Worm (Caenorhabditis elegans) whole organism, mixed stage, embryonic: ENCODE measurements around the gene R74.2.

Experiments
- M03D4.4 ChIP-seq: sonication (generic microtip); optimal IDR thresholded peaks from 2 replicates; lab custom pipeline; 2017; ENCODE audit warnings: mild to moderate bottlenecking, missing genetic modification characterization, missing compliant biosample characterization
- bed-3 ChIP-seq: fragments of 200-800 bp; sonication (Bioruptor generic); optimal IDR thresholded peaks from 3 replicates; lab custom pipeline; 2018; ENCODE audit warnings: mild to moderate bottlenecking, missing genetic modification characterization, moderate library complexity, missing compliant biosample characterization
- blmp-1 ChIP-seq: fragments of 150-350 bp; optimal IDR thresholded peaks from 2 replicates; lab custom pipeline; 2014; ENCODE audit warnings: missing biosample characterization, missing genetic modification characterization
- ceh-39 ChIP-seq: fragments of 150-350 bp; optimal IDR thresholded peaks from 2 replicates; lab custom pipeline; 2014; ENCODE audit warnings: missing biosample characterization, missing genetic modification characterization
- ceh-43 ChIP-seq: fragments of 200-800 bp; sonication (Bioruptor generic); optimal IDR thresholded peaks from 2 replicates; lab custom pipeline; 2018; ENCODE audit warnings: mild to moderate bottlenecking, missing genetic modification characterization, moderate library complexity, missing compliant biosample characterization
- ceh-83 ChIP-seq: fragments of 200-800 bp; sonication (Bioruptor generic); optimal IDR thresholded peaks from 2 replicates; lab custom pipeline; 2018; ENCODE audit warnings: mild to moderate bottlenecking, missing genetic modification characterization, missing compliant biosample characterization
- ces-1 ChIP-seq: fragments of 150-350 bp; optimal IDR thresholded peaks from 2 replicates; lab custom pipeline; 2014; ENCODE audit warnings: missing biosample characterization, missing genetic modification reagents, missing genetic modification characterization
- cnd-1 ChIP-seq: fragments of 200-800 bp; sonication (Bioruptor generic); optimal IDR thresholded peaks from 2 replicates; lab custom pipeline; 2018; ENCODE audit warnings: mild to moderate bottlenecking, missing genetic modification characterization, missing compliant biosample characterization
- drap-1 ChIP-seq: fragments of 200-800 bp; sonication (Bioruptor generic); optimal IDR thresholded peaks from 3 replicates; lab custom pipeline; 2018; ENCODE audit warnings: mild to moderate bottlenecking, missing genetic modification characterization, missing compliant biosample characterization
- elt-1 ChIP-seq: sonication (generic microtip); optimal IDR thresholded peaks from 2 replicates; lab custom pipeline; 2017; ENCODE audit warnings: missing genetic modification characterization, mild to moderate bottlenecking, missing compliant biosample characterization, antibody characterized with exemption, moderate library complexity, borderline replicate concordance; ENCODE audit not compliant: insufficient read depth
- elt-3 ChIP-seq: fragments of 150-350 bp; optimal IDR thresholded peaks from 2 replicates; lab custom pipeline; 2014; ENCODE audit warnings: missing biosample characterization, missing genetic modification characterization
- flh-1 ChIP-seq: fragments of 200-800 bp; sonication (Bioruptor generic); optimal IDR thresholded peaks from 2 replicates; lab custom pipeline; 2018; ENCODE audit warnings: mild to moderate bottlenecking, missing genetic modification characterization, moderate library complexity, missing compliant biosample characterization
- ham-2 ChIP-seq: fragments of 200-800 bp; sonication (Bioruptor generic); optimal IDR thresholded peaks from 2 replicates; lab custom pipeline; 2018; ENCODE audit warnings: mild to moderate bottlenecking, missing genetic modification characterization, missing compliant biosample characterization
- hlh-1 ChIP-seq: fragments of 150-350 bp; optimal IDR thresholded peaks from 2 replicates; lab custom pipeline; 2014; ENCODE audit warnings: missing biosample characterization, missing genetic modification reagents, missing genetic modification characterization
- lin-13 ChIP-seq: fragments of 150-350 bp; optimal IDR thresholded peaks from 2 replicates; lab custom pipeline; 2014; ENCODE audit warnings: missing biosample characterization, missing genetic modification characterization
- lin-32 ChIP-seq: fragments of 200-800 bp; sonication (Bioruptor generic); optimal IDR thresholded peaks from 2 replicates; lab custom pipeline; 2018; ENCODE audit warnings: mild to moderate bottlenecking, missing genetic modification characterization, missing compliant biosample characterization
- lsy-2 ChIP-seq: fragments of 150-350 bp; optimal IDR thresholded peaks from 2 replicates; lab custom pipeline; 2014; ENCODE audit warnings: missing biosample characterization, missing genetic modification characterization
- mab-5 ChIP-seq: fragments of 150-350 bp; optimal IDR thresholded peaks from 2 replicates; lab custom pipeline; 2014; ENCODE audit warnings: missing biosample characterization, missing genetic modification characterization
- mep-1 ChIP-seq: fragments of 150-350 bp; optimal IDR thresholded peaks from 2 replicates; lab custom pipeline; 2017; ENCODE audit warnings: missing biosample characterization, missing genetic modification reagents, missing genetic modification characterization, inconsistent platforms
- mls-2 ChIP-seq: sonication (generic microtip); optimal IDR thresholded peaks from 2 replicates; lab custom pipeline; 2016; ENCODE audit warnings: mild to moderate bottlenecking, missing genetic modification characterization, moderate library complexity, missing compliant biosample characterization
- nhr-12 ChIP-seq: fragments of 150-350 bp; optimal IDR thresholded peaks from 2 replicates; lab custom pipeline; 2014; ENCODE audit warnings: missing biosample characterization, missing genetic modification characterization
- nhr-2 ChIP-seq: fragments of 150-350 bp; optimal IDR thresholded peaks from 2 replicates; lab custom pipeline; 2014; ENCODE audit warnings: missing biosample characterization, missing genetic modification characterization
- nhr-237 ChIP-seq: fragments of 150-350 bp; optimal IDR thresholded peaks from 2 replicates; lab custom pipeline; 2014; ENCODE audit warnings: missing biosample characterization, missing genetic modification characterization
- nhr-28 ChIP-seq: fragments of 150-350 bp; optimal IDR thresholded peaks from 2 replicates; lab custom pipeline; 2014; ENCODE audit warnings: missing biosample characterization, missing genetic modification characterization
- nhr-76 ChIP-seq: sonication (generic microtip); optimal IDR thresholded peaks from 2 replicates; lab custom pipeline; 2017; ENCODE audit warnings: missing biosample characterization, missing genetic modification characterization
- pha-4 ChIP-seq: fragments of 150-350 bp; optimal IDR thresholded peaks from 2 replicates; lab custom pipeline; 2018; ENCODE audit warnings: missing biosample characterization, missing genetic modification reagents, missing genetic modification characterization
- sem-2 ChIP-seq: fragments of 200-800 bp; sonication (Bioruptor generic); optimal IDR thresholded peaks from 2 replicates; lab custom pipeline; 2018; ENCODE audit warnings: mild to moderate bottlenecking, missing genetic modification characterization, missing compliant biosample characterization
- snpc-4 ChIP-seq: fragments of 150-350 bp; optimal IDR thresholded peaks from 2 replicates; lab custom pipeline; 2014; ENCODE audit warnings: missing biosample characterization, missing genetic modification characterization
- sptf-1 ChIP-seq: sonication (generic microtip); optimal IDR thresholded peaks from 2 replicates; lab custom pipeline; 2017; ENCODE audit warnings: mild to moderate bottlenecking, missing genetic modification characterization, moderate library complexity, missing compliant biosample characterization
- tbx-8 ChIP-seq: fragments of 200-800 bp; sonication (Bioruptor generic); optimal IDR thresholded peaks from 2 replicates; lab custom pipeline; 2018; ENCODE audit warnings: mild to moderate bottlenecking, missing genetic modification characterization, moderate library complexity, missing compliant biosample characterization
- unc-120 ChIP-seq: sonication (generic microtip); optimal IDR thresholded peaks from 2 replicates; lab custom pipeline; 2017; ENCODE audit warnings: missing genetic modification characterization, missing compliant biosample characterization; ENCODE audit not compliant: poor library complexity, severe bottlenecking
- unc-39 ChIP-seq: fragments of 150-350 bp; optimal IDR thresholded peaks from 2 replicates; lab custom pipeline; 2014; ENCODE audit warnings: missing biosample characterization, missing genetic modification characterization
- unc-62 ChIP-seq: fragments of 150-350 bp; optimal IDR thresholded peaks from 2 replicates; lab custom pipeline; 2014; ENCODE audit warnings: missing biosample characterization, missing genetic modification reagents, missing genetic modification characterization
- zip-8 ChIP-seq: fragments of 150-350 bp; optimal IDR thresholded peaks from 2 replicates; lab custom pipeline; 2014; ENCODE audit warnings: missing biosample characterization, missing genetic modification characterization
- ztf-11 ChIP-seq: fragments of 150-350 bp; optimal IDR thresholded peaks from 2 replicates; lab custom pipeline; 2014; ENCODE audit warnings: missing biosample characterization, missing genetic modification characterization

The R74.2 gene

ce11 chrIII:4186751-4187309 is 1.1 kb upstream of the R74.2 start, which contains the start of gene lars-1:
Gene lars-1, minus strand, starts transcription at chrIII:4186801.
- TF ChIP-seq flh-1 (GFP tag; lab: Kevin White, UChicago) = no peak
- TF ChIP-seq lin-32 (GFP tag; lab: Kevin White, UChicago) = no peak
- no peak for TF ChIP-seq ztf-11 (tag; lab: Kevin White, UChicago)
- no peak for TF ChIP-seq unc-39 (tag; lab: Kevin White, UChicago)
- TF ChIP-seq zip-8 (tag; lab: Kevin White, UChicago) = no peak
- no peak for TF ChIP-seq bed-3
- no peak for TF ChIP-seq ces-1 (GFP tag; lab: Kevin White, UChicago)
- no peak for TF ChIP-seq nhr-76
- TF ChIP-seq pha-4 (tag; lab: Kevin White, UChicago) = no peak
- TF ChIP-seq snpc-4 (tag; lab: Kevin White, UChicago) = no peak
- no peak for TF ChIP-seq nhr-2 (tag; lab: Kevin White, UChicago)
- TF ChIP-seq elt-1 (tag; lab: Kevin White, UChicago) = no peak
- no peak for TF ChIP-seq lin-13 (tag; lab: Kevin White, UChicago)
- TF ChIP-seq sptf-1 (tag; lab: Kevin White, UChicago) = no peak

ce11 chrIII:4189602-4190001 is 1.6 kb downstream of the R74.2 start:
- TF ChIP-seq tbx-8 (GFP tag; lab: Kevin White, UChicago) (no peak), nhr-12 (no peak), drap-1 (GFP tag; lab: Kevin White, UChicago) (no peak), M03D4.4 (no peak), ces-1 (GFP tag; lab: Kevin White, UChicago) (no peak), nhr-28 (tag; lab: Kevin White, UChicago) (no peak), sptf-1 (tag; lab: Kevin White, UChicago) (no peak), snpc-4 (tag; lab: Kevin White, UChicago) (no peak), sem-2 (no peak), nhr-2 (tag; lab: Kevin White, UChicago) (no peak), hlh-1 (tag; lab: Kevin White, UChicago) (no peak), lin-13 (tag; lab: Kevin White, UChicago) (no peak), ztf-11 (tag; lab: Kevin White, UChicago) (no peak), mab-5 (tag; lab: Kevin White, UChicago) (no peak), unc-62 (GFP tag; lab: Kevin White, UChicago) (peak; percentile 0), mls-2 (tag; lab: Kevin White, UChicago) (no peak), pha-4 (tag; lab: Kevin White, UChicago) (no peak), mep-1 (tag; lab: Kevin White, UChicago) (no peak), flh-1 (GFP tag; lab: Kevin White, UChicago) (no peak), ham-2 (GFP tag; lab: Kevin White, UChicago) (peak; percentile 15), nhr-237 (tag; lab: Kevin White, UChicago) (no peak), bed-3 (no peak), elt-1 (tag; lab: Kevin White, UChicago) (peak; percentile 74), unc-39 (tag; lab: Kevin White, UChicago) (no peak), elt-3 (tag; lab: Kevin White, UChicago) (peak; percentile 88), blmp-1 (peak; percentile 92), zip-8 (tag; lab: Kevin White, UChicago) (no peak), nhr-76 (no peak), ceh-39 (tag; lab: Kevin White, UChicago) (no peak), cnd-1 (tag; lab: Kevin White, UChicago) (no peak), ceh-43 (GFP tag; lab: Kevin White, UChicago) (no peak), lsy-2 (tag; lab: Kevin White, UChicago) (no peak), ceh-83 (no peak), unc-120 (no peak), lin-32 (GFP tag; lab: Kevin White, UChicago) (no peak)

- TF ChIP-seq unc-120 (no peak), lin-13 (tag; lab: Kevin White, UChicago) (no peak), mls-2 (tag; lab: Kevin White, UChicago) (no peak), elt-3 (tag; lab: Kevin White, UChicago) (no peak), lsy-2 (tag; lab: Kevin White, UChicago) (no peak), tbx-8 (GFP tag; lab: Kevin White, UChicago) (no peak), hlh-1 (tag; lab: Kevin White, UChicago) (no peak), nhr-28 (tag; lab: Kevin White, UChicago) (no peak), ces-1 (GFP tag; lab: Kevin White, UChicago) (no peak), elt-1 (tag; lab: Kevin White, UChicago) (no peak), nhr-76 (no peak), flh-1 (GFP tag; lab: Kevin White, UChicago) (no peak), ztf-11 (tag; lab: Kevin White, UChicago) (no peak), nhr-237 (tag; lab: Kevin White, UChicago) (no peak), nhr-2 (tag; lab: Kevin White, UChicago) (no peak), drap-1 (GFP tag; lab: Kevin White, UChicago) (no peak), M03D4.4 (no peak), blmp-1 (no peak), ceh-83 (no peak), lin-32 (GFP tag; lab: Kevin White, UChicago) (no peak)
- TF ChIP-seq, all 35 proteins: peak for 0
Observed at ce11 chrIII:4190241-4190640, 2.3 kb downstream of the R74.2 start, which contains the start of gene spp-28. Gene spp-28, minus strand, starts transcription at chrIII:4190341.
